Worm (Caenorhabditis elegans) whole organism, L2 larva: Measurements from ENCODE around the gene pod-2.
A peak's percentile ranks its signal among the peaks of the same experiment; 100 is the strongest.

Experiments
- C34F6.9 ChIP-seq: fragments of 150-350 bp; optimal IDR thresholded peaks from 2 replicates; lab custom pipeline; 2014; ENCODE audit warnings: missing biosample characterization, missing genetic modification characterization
- F13H6.1 ChIP-seq: sonication (generic microtip); optimal IDR thresholded peaks from 2 replicates; lab custom pipeline; 2016; ENCODE audit warnings: missing genetic modification characterization, missing compliant biosample characterization
- R02D3.7 ChIP-seq: fragments of 150-350 bp; optimal IDR thresholded peaks from 2 replicates; lab custom pipeline; 2014; ENCODE audit warnings: missing biosample characterization, missing genetic modification characterization
- ZK546.5 ChIP-seq: sonication (generic microtip); optimal IDR thresholded peaks from 2 replicates; lab custom pipeline; 2017; ENCODE audit warnings: missing biosample characterization, missing genetic modification characterization
- alr-1 ChIP-seq: fragments of 150-350 bp; optimal IDR thresholded peaks from 2 replicates; lab custom pipeline; 2014; ENCODE audit warnings: missing biosample characterization, missing genetic modification characterization
- aly-2 ChIP-seq: fragments of 150-350 bp; optimal IDR thresholded peaks from 2 replicates; lab custom pipeline; 2014; ENCODE audit warnings: missing biosample characterization, missing genetic modification characterization
- ama-1 ChIP-seq: fragments of 150-350 bp; optimal IDR thresholded peaks from 2 replicates; lab custom pipeline; 2018; ENCODE audit warnings: inconsistent platforms
- blmp-1 ChIP-seq: sonication (generic microtip); optimal IDR thresholded peaks from 2 replicates; lab custom pipeline; 2017; ENCODE audit warnings: missing genetic modification characterization, mild to moderate bottlenecking, missing compliant biosample characterization, antibody characterized with exemption, moderate library complexity; ENCODE audit not compliant: insufficient read depth
- ceh-82 ChIP-seq: fragments of 150-350 bp; optimal IDR thresholded peaks from 2 replicates; lab custom pipeline; 2014; ENCODE audit warnings: missing biosample characterization, missing genetic modification characterization
- dmd-4 ChIP-seq: sonication (generic microtip); optimal IDR thresholded peaks from 2 replicates; lab custom pipeline; 2017; ENCODE audit warnings: missing biosample characterization, missing genetic modification characterization
- egl-27 ChIP-seq: sonication (generic microtip); optimal IDR thresholded peaks from 3 replicates; lab custom pipeline; 2017; ENCODE audit warnings: missing biosample characterization, missing genetic modification reagents, missing genetic modification characterization
- elt-1 ChIP-seq: fragments of 150-350 bp; optimal IDR thresholded peaks from 2 replicates; lab custom pipeline; 2014; ENCODE audit warnings: missing biosample characterization, missing genetic modification characterization
- elt-3 ChIP-seq: sonication (generic microtip); optimal IDR thresholded peaks from 2 replicates; lab custom pipeline; 2017; ENCODE audit warnings: missing biosample characterization, missing genetic modification characterization
- fos-1 ChIP-seq: fragments of 150-350 bp; optimal IDR thresholded peaks from 2 replicates; lab custom pipeline; 2014; ENCODE audit warnings: missing biosample characterization, missing genetic modification characterization
- gmeb-1 ChIP-seq: fragments of 150-350 bp; optimal IDR thresholded peaks from 2 replicates; lab custom pipeline; 2014; ENCODE audit warnings: missing biosample characterization, missing genetic modification characterization
- lin-11 ChIP-seq: fragments of 150-350 bp; sonication (generic microtip); optimal IDR thresholded peaks from 2 replicates; lab custom pipeline; 2014; ENCODE audit warnings: missing biosample characterization, missing genetic modification characterization, inconsistent platforms, mixed read lengths
- lin-39 ChIP-seq: fragments of 150-350 bp; optimal IDR thresholded peaks from 2 replicates; lab custom pipeline; 2014; ENCODE audit warnings: missing biosample characterization, missing genetic modification reagents, missing genetic modification characterization
- mab-5 ChIP-seq: fragments of 150-350 bp; optimal IDR thresholded peaks from 2 replicates; lab custom pipeline; 2014; ENCODE audit warnings: missing biosample characterization, missing genetic modification characterization
- mbf-1 ChIP-seq: sonication (generic microtip); optimal IDR thresholded peaks from 2 replicates; lab custom pipeline; 2017; ENCODE audit warnings: missing biosample characterization, missing genetic modification characterization
- nhr-10 ChIP-seq: sonication (generic microtip); optimal IDR thresholded peaks from 2 replicates; lab custom pipeline; 2017; ENCODE audit warnings: missing biosample characterization, missing genetic modification characterization
- nhr-11 ChIP-seq: fragments of 150-350 bp; optimal IDR thresholded peaks from 2 replicates; lab custom pipeline; 2014; ENCODE audit warnings: missing biosample characterization, missing genetic modification characterization
- nhr-12 ChIP-seq: fragments of 150-350 bp; optimal IDR thresholded peaks from 2 replicates; lab custom pipeline; 2014; ENCODE audit warnings: missing biosample characterization, missing genetic modification characterization
- nhr-23 ChIP-seq: fragments of 150-350 bp; optimal IDR thresholded peaks from 2 replicates; lab custom pipeline; 2014; ENCODE audit warnings: missing biosample characterization, missing genetic modification reagents, missing genetic modification characterization
- nhr-237 ChIP-seq: fragments of 150-350 bp; optimal IDR thresholded peaks from 2 replicates; lab custom pipeline; 2014; ENCODE audit warnings: missing biosample characterization, missing genetic modification characterization
- nhr-25 ChIP-seq: fragments of 150-350 bp; sonication (generic microtip); optimal IDR thresholded peaks from 3 replicates; lab custom pipeline; 2014; ENCODE audit warnings: missing biosample characterization, missing genetic modification characterization
- nhr-6 ChIP-seq: fragments of 150-350 bp; optimal IDR thresholded peaks from 2 replicates; lab custom pipeline; 2014; ENCODE audit warnings: missing biosample characterization, missing genetic modification characterization
- nhr-77 ChIP-seq: fragments of 150-350 bp; optimal IDR thresholded peaks from 2 replicates; lab custom pipeline; 2014; ENCODE audit warnings: missing biosample characterization, missing genetic modification characterization
- skn-1 ChIP-seq: sonication (generic microtip); optimal IDR thresholded peaks from 2 replicates; lab custom pipeline; 2017; ENCODE audit warnings: missing biosample characterization, missing genetic modification characterization
- sma-3 ChIP-seq: sonication (generic microtip); optimal IDR thresholded peaks from 2 replicates; lab custom pipeline; 2016; ENCODE audit warnings: missing genetic modification reagents, missing genetic modification characterization, missing compliant biosample characterization
- sma-9 ChIP-seq, 2 experiments: fragments of 150-350 bp in 1 of 2; sonication (generic microtip) in 1 of 2; optimal IDR thresholded peaks; 2 replicates each; lab custom pipeline; 2014 to 2016; ENCODE audit warnings: missing genetic modification characterization in 2 of 2, mild to moderate bottlenecking in 1 of 2, missing biosample characterization in 1 of 2, missing compliant biosample characterization in 1 of 2, missing genetic modification reagents in 1 of 2, moderate library complexity in 1 of 2
- unc-55 ChIP-seq: fragments of 150-350 bp; sonication (generic microtip); optimal IDR thresholded peaks from 3 replicates; lab custom pipeline; 2014; ENCODE audit warnings: missing biosample characterization, missing genetic modification reagents, missing genetic modification characterization
- zag-1 ChIP-seq: fragments of 150-350 bp; optimal IDR thresholded peaks from 2 replicates; lab custom pipeline; 2014; ENCODE audit warnings: missing biosample characterization, missing genetic modification characterization
- ztf-1 ChIP-seq: fragments of 200-800 bp; sonication (Bioruptor generic); conservative IDR thresholded peaks from 2 replicates; pipeline ENCODE4 v1.3.6; 2022; ENCODE audit warnings: missing genetic modification characterization, missing compliant biosample characterization

Gene pod-2

ce11 chrII:1163275-1163674 is 26.7 kb downstream of the pod-2 start, which contains the start of gene T23F4.2:
Gene T23F4.2 (plus strand): TSS chrII:1163575.
- no peak for TF ChIP-seq sma-9 (GFP tag; optimal IDR thresholded peaks at IDR 0.05; lab: Kevin White, UChicago)
- TF ChIP-seq sma-9 (tag; optimal IDR thresholded peaks at IDR 0.05; lab: Kevin White, UChicago) = no peak
- no peak for TF ChIP-seq ZK546.5
- no peak for TF ChIP-seq lin-39 (tag; lab: Kevin White, UChicago)
- no peak for TF ChIP-seq nhr-11 (tag; lab: Kevin White, UChicago)

- no peak for TF ChIP-seq ama-1 (lab: Kevin White, UChicago)
- no peak for TF ChIP-seq C34F6.9
- no peak for TF ChIP-seq nhr-77 (tag; lab: Kevin White, UChicago)
- no peak for TF ChIP-seq dmd-4
- TF ChIP-seq fos-1 (tag; lab: Kevin White, UChicago) = no peak
- no peak for TF ChIP-seq lin-11
- no peak for TF ChIP-seq egl-27 (tag; lab: Kevin White, UChicago)
- no peak for TF ChIP-seq sma-3 (GFP tag; lab: Kevin White, UChicago)
- no peak for TF ChIP-seq nhr-12 (tag; lab: Kevin White, UChicago)
- no peak for TF ChIP-seq unc-55 (GFP tag; lab: Kevin White, UChicago)
- no peak for TF ChIP-seq ztf-1
- no peak for TF ChIP-seq nhr-11 (tag; lab: Kevin White, UChicago)
- TF ChIP-seq elt-3 = no peak
- TF ChIP-seq nhr-10 (tag; lab: Kevin White, UChicago) = no peak
- TF ChIP-seq nhr-6 (tag; lab: Kevin White, UChicago) = no peak
- TF ChIP-seq nhr-25 = no peak
- TF ChIP-seq elt-1 = no peak
- no peak for TF ChIP-seq nhr-237
- TF ChIP-seq R02D3.7 (tag; lab: Kevin White, UChicago) = no peak
- TF ChIP-seq, all 48 proteins: peak for 0
Measured at ce11 chrII:1170842-1171241, 34.3 kb downstream of the pod-2 start.

ce11 chrII:1172080-1172575 is 35.5 kb downstream of the pod-2 start, which contains the start of gene dlhd-1:
Gene dlhd-1 (minus strand): TSS chrII:1172130.
- no peak for TF ChIP-seq nhr-237
- TF ChIP-seq nhr-77 (tag; lab: Kevin White, UChicago) = no peak
- peak; percentile 43 for TF ChIP-seq fos-1 (tag; lab: Kevin White, UChicago)
- no peak for TF ChIP-seq nhr-12 (tag; lab: Kevin White, UChicago)
- no peak for TF ChIP-seq ceh-82
- TF ChIP-seq sma-3 (GFP tag; lab: Kevin White, UChicago) = no peak
- TF ChIP-seq zag-1 = no peak
- TF ChIP-seq, all 48 proteins: peak for 1

ce11 chrII:1179223-1179622 is 42.6 kb downstream of the pod-2 start, which contains the start of gene nas-27:
Gene nas-27 (minus strand): TSS chrII:1179323.
- no peak for TF ChIP-seq elt-3
- TF ChIP-seq egl-27 (tag; lab: Kevin White, UChicago) = no peak
- TF ChIP-seq nhr-11 (tag; lab: Kevin White, UChicago) = no peak
- TF ChIP-seq alr-1 (tag; lab: Kevin White, UChicago) = no peak
- TF ChIP-seq ztf-1 = no peak
- no peak for TF ChIP-seq lin-11
- no peak for TF ChIP-seq nhr-23
- TF ChIP-seq unc-55 (GFP tag; lab: Kevin White, UChicago) = no peak
- TF ChIP-seq aly-2 = no peak
- no peak for TF ChIP-seq nhr-237
- TF ChIP-seq fos-1 (tag; lab: Kevin White, UChicago) = no peak
- TF ChIP-seq, all 48 proteins: peak for 0

ce11 chrII:1188137-1188536 is 51.6 kb downstream of the pod-2 start:
- TF ChIP-seq unc-55 (GFP tag; lab: Kevin White, UChicago) (peak; percentile 14), sma-3 (GFP tag; lab: Kevin White, UChicago) (peak; percentile 42), elt-1 (peak; percentile 65), elt-3 (no peak), mab-5 (tag; lab: Kevin White, UChicago) (no peak), fos-1 (tag; lab: Kevin White, UChicago) (peak; percentile 13), F13H6.1 (peak; percentile 16), gmeb-1 (tag; lab: Kevin White, UChicago) (peak; percentile 37), egl-27 (tag; lab: Kevin White, UChicago) (no peak)
- TF ChIP-seq, all 48 proteins: peak for 6

ce11 chrII:1189652-1190051 is 53.1 kb downstream of the pod-2 start:
- TF ChIP-seq F13H6.1 (no peak), blmp-1 (tag; lab: Kevin White, UChicago) (peak; percentile 63), mbf-1 (tag; lab: Kevin White, UChicago) (no peak), skn-1 (tag; lab: Kevin White, UChicago) (no peak), fos-1 (tag; lab: Kevin White, UChicago) (peak; percentile 29)
